Worm (Caenorhabditis elegans): Measurements from ENCODE around the gene gbb-2.

DNA sequence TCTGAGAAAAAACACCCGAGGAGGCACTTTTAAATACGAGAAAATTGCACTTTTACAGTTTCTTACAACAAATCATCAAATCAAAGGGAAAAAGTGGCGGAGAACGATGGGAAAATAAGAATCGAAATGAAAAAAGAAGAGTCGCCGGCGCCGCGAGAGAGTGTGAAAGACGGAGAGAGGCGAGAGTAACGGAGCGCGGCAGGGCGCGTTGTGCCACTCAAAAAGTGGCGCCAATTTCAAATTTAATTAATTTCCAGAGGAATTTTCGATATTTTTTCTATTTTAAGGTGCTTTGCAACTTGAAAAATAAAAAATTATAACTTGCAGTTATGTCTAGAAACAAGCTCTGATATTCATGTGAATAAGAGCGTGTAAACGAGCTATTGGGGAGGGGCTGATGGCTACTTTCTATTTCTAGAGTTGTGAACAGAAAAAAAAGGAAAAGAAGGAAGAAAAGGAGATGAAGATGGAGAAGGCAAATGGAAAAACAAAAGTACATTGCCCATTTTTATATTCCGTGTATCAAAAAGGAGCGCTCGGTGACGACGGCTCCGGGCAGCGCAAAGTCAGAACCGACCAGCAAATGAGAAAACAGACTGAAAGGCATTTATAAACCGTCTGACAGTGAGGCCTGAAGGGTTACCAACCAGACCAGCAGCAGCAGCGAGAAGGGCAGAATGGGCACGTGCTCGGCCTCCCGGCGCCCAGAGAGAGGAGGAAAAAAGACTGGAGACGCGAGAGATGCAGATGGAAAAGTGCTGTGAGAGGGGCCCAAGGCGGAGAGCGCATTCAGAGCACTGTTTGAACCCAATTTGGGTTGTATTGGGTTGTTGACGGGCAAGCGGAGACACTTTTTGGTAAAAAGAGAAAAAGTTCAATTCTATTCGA lies 35.4 kb downstream of the gbb-2 start:
- TF ChIP-seq jun-1 (tag; optimal IDR thresholded peaks at IDR 0.05) (no peak), mdl-1 (tag; optimal IDR thresholded peaks at IDR 0.05) (peak; percentile 76), snpc-4 (tag; optimal IDR thresholded peaks at IDR 0.05) (no peak), unc-39 (tag; optimal IDR thresholded peaks at IDR 0.05) (no peak), ZK546.5 (tag; optimal IDR thresholded peaks at IDR 0.05) (no peak), R02D3.7 (tag; optimal IDR thresholded peaks at IDR 0.05) (no peak), ceh-82 (tag; optimal IDR thresholded peaks at IDR 0.05) (no peak), pha-4 (tag; optimal IDR thresholded peaks at IDR 0.05) (peak; percentile 44), nhr-76 (tag; optimal IDR thresholded peaks at IDR 0.05) (no peak), nhr-28 (tag; optimal IDR thresholded peaks at IDR 0.05) (no peak), unc-62 (GFP tag; optimal IDR thresholded peaks at IDR 0.05) (no peak), zag-1 (tag; optimal IDR thresholded peaks at IDR 0.05) (no peak)
